Worm (Caenorhabditis elegans): ENCODE measurements around the gene faah-4.
"Not testable (repeated sequence)": the region's sequence is repeated elsewhere in the genome, so short reads cannot be mapped to it uniquely, and the experiment has no call there.

faah-4 gene

DNA sequence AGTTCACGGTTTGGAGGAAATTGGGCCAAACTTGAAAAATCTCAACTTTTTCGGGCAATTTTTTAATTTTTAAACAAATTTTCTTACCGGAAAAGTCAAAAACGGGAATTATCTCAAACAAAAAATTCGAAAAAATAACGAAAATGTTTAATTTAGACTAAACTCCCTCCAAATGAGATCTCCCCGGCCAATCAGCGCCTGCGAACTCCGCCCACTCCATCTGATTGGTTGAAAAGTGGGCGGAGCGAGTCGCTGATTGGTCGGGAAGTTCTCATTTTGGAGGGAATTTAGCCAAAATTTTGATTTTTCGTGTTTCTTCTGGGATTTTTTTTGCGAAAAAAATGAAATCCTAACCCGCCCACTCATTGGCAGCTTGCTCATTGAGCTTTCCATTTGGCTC is 13.0 kb downstream of the faah-4 start:
- no peak for TF ChIP-seq nhr-11 (tag; optimal IDR thresholded peaks at IDR 0.05)
- no peak for TF ChIP-seq unc-62 (GFP tag; optimal IDR thresholded peaks at IDR 0.05)
- TF ChIP-seq skn-1 (tag; optimal IDR thresholded peaks at IDR 0.05) = no peak
- TF ChIP-seq nhr-12 (tag; optimal IDR thresholded peaks at IDR 0.05) = no peak
- no peak for TF ChIP-seq unc-55 (GFP tag; optimal IDR thresholded peaks at IDR 0.05)

DNA sequence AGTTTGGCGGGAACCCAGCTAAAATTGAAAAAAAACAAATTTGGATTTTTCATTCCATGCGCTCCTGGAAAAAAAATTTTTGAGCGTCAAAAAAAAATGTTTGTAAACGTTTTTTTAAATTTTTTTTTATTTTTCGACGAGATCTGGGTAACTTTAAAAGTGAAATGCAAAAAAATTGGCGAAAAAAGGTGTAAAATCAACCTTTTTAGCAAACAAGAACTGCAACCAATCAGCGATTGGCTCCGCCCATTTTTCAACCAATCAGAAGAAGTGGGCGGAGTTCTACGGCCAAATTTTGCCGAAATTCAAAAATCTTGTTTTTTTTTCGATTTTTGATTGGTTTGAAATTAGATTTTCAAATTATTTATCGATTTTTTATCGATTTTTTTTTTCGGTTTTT is 14.2 kb downstream of the faah-4 start:
- TF ChIP-seq ZK546.5 (tag; optimal IDR thresholded peaks at IDR 0.05) (no peak), nhr-12 (tag; optimal IDR thresholded peaks at IDR 0.05) (no peak), ztf-1 (GFP tag; conservative IDR thresholded peaks at IDR 0.05) (no peak), alr-1 (tag; optimal IDR thresholded peaks at IDR 0.05) (no peak), nhr-77 (tag; optimal IDR thresholded peaks at IDR 0.05) (no peak), nhr-23 (tag; optimal IDR thresholded peaks at IDR 0.05) (no peak), nhr-10 (tag; optimal IDR thresholded peaks at IDR 0.05) (no peak), nhr-25 (tag; optimal IDR thresholded peaks at IDR 0.05) (no peak), mdl-1 (tag; optimal IDR thresholded peaks at IDR 0.05) (no peak)

DNA sequence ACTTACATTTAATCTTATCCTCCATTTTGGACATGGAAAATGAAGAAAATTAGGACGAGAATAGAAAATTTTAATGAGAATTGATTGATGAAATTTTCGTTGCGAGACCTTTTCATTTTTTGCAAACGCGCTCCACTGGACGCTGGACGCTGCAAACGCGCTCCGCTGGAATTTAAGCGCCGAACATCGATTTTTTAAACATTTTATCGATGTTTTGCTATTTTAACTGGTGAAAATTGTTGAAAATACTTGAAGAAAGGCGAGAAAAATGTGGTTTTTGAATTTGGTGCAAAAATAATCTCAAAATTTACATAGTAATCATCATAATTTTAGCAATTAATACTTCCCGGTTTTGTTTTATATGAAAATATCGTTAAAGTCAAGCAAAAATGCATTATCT is 16.7 kb downstream of the faah-4 start, which contains the start of gene Y56A3A.41:
TSS of gene Y56A3A.41 (minus strand) at position 101 of the 400 bp plus-strand sequence.
- no peak for TF ChIP-seq ztf-1 (GFP tag; conservative IDR thresholded peaks at IDR 0.05)
- TF ChIP-seq aly-2 (tag; optimal IDR thresholded peaks at IDR 0.05) = no peak
- no peak for TF ChIP-seq nhr-237 (tag; optimal IDR thresholded peaks at IDR 0.05)
- no peak for TF ChIP-seq egl-27 (tag; optimal IDR thresholded peaks at IDR 0.05)
- no peak for TF ChIP-seq nhr-10 (tag; optimal IDR thresholded peaks at IDR 0.05)
- TF ChIP-seq lin-11 (tag; optimal IDR thresholded peaks at IDR 0.05) = no peak
- no peak for TF ChIP-seq nhr-21 (tag; optimal IDR thresholded peaks at IDR 0.05)
- TF ChIP-seq peb-1 (tag; optimal IDR thresholded peaks at IDR 0.05) = no peak
- no peak for TF ChIP-seq skn-1 (tag; optimal IDR thresholded peaks at IDR 0.05)
- TF ChIP-seq crh-2 (tag; optimal IDR thresholded peaks at IDR 0.05) = no peak
- no peak for TF ChIP-seq nhr-23 (tag; optimal IDR thresholded peaks at IDR 0.05)
- TF ChIP-seq mbf-1 (tag; optimal IDR thresholded peaks at IDR 0.05) = no peak
- TF ChIP-seq nhr-77 (tag; optimal IDR thresholded peaks at IDR 0.05) = no peak
- no peak for TF ChIP-seq sem-4 (tag; optimal IDR thresholded peaks at IDR 0.05)
- no peak for TF ChIP-seq C34F6.9 (tag; optimal IDR thresholded peaks at IDR 0.05)
- TF ChIP-seq dmd-4 (tag; optimal IDR thresholded peaks at IDR 0.05) = no peak
- TF ChIP-seq ama-1 (optimal IDR thresholded peaks at IDR 0.05) = no peak
- no peak for TF ChIP-seq sma-9 (GFP tag; optimal IDR thresholded peaks at IDR 0.05)
- TF ChIP-seq sma-9 (tag; optimal IDR thresholded peaks at IDR 0.05) = no peak
- no peak for TF ChIP-seq nhr-25 (tag; optimal IDR thresholded peaks at IDR 0.05)
- TF ChIP-seq lsy-2 (tag; optimal IDR thresholded peaks at IDR 0.05) = no peak

DNA sequence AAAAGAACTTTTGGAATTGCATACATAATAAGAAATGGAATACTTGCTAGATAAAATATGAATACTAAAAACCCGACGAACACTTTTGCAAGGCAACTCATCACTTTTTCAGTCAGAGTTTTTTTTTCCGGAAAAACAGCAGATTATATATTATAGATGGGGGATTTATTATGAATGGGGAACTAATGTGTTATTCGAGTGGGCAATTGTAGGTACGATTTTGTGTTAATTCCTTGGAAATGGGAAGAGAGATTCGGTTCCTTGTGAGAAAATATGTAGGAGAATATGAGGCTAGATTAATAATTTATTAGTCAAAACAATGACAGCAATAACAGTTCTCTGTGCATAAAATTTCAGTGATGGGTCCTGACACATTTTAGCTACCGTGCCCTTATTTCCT is 18.3 kb downstream of the faah-4 start, which contains the start of gene faah-5:
TSS of gene faah-5 (minus strand) at position 101 of the 400 bp plus-strand sequence.
- no peak for TF ChIP-seq mbf-1 (tag; optimal IDR thresholded peaks at IDR 0.05)
- no peak for TF ChIP-seq lsy-2 (tag; optimal IDR thresholded peaks at IDR 0.05)
- TF ChIP-seq dmd-4 (tag; optimal IDR thresholded peaks at IDR 0.05) = no peak
- TF ChIP-seq egl-27 (tag; optimal IDR thresholded peaks at IDR 0.05) = no peak
- no peak for TF ChIP-seq blmp-1 (tag; optimal IDR thresholded peaks at IDR 0.05; ENCODE audit: insufficient read depth)
- TF ChIP-seq nhr-21 (tag; optimal IDR thresholded peaks at IDR 0.05) = no peak
- TF ChIP-seq nhr-6 (tag; optimal IDR thresholded peaks at IDR 0.05) = no peak
- no peak for TF ChIP-seq nhr-237 (tag; optimal IDR thresholded peaks at IDR 0.05)
- TF ChIP-seq nhr-77 (tag; optimal IDR thresholded peaks at IDR 0.05) = no peak
- no peak for TF ChIP-seq snpc-4 (tag; optimal IDR thresholded peaks at IDR 0.05)
- TF ChIP-seq Y55F3AM.14 (GFP tag; optimal IDR thresholded peaks at IDR 0.05) = no peak
- no peak for TF ChIP-seq fos-1 (tag; optimal IDR thresholded peaks at IDR 0.05)

DNA sequence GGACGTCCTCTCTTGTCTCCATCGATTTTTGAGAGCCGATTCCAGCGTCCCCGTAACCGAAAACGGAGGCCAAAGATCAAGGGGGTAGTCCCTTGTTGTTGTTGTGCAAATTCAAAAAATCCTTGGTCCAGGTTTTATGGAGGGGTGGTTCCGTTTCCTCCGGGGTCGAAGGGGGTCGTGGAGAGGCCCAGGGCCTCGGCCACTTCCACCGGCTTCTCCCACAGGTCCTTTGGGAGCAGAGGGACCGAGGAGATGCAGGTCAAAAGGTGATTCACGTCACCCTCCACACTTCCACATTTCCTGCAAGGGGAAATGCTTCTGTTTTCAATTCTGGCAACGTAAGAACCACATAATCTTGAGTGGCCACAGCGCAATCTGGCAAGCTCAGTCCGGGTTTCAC is 26.0 kb downstream of the faah-4 start, which contains the start of gene fbxb-22:
TSS of gene fbxb-22 (minus strand) at position 61 of the 400 bp plus-strand sequence.
- TF ChIP-seq zag-1, crh-2, aly-2 (tag; optimal IDR thresholded peaks at IDR 0.05): not testable (repeated sequence)

Data from whole organism, L2 larva.